Fruit fly (Drosophila melanogaster) whole organism, pupa: Measurements from ENCODE around the gene CG7271.

ENCODE experiments used
- CG10348 ChIP-seq: fragments of 200-800 bp; sonication (Bioruptor generic); IDR thresholded peaks from 2 replicates; pipeline ENCODE4 v1.3.6; 2022; ENCODE audit warnings: missing biosample characterization, missing genetic modification characterization
- CG12605 ChIP-seq: fragments of 200-800 bp; sonication (Bioruptor generic); IDR thresholded peaks from 2 replicates; pipeline ENCODE4 v1.3.6; 2022; ENCODE audit warnings: missing biosample characterization, missing genetic modification characterization
- CG13204 ChIP-seq: fragments of 200-800 bp; sonication (Bioruptor generic); optimal IDR thresholded peaks from 2 replicates; lab custom pipeline; 2018; ENCODE audit warnings: missing biosample characterization, mild to moderate bottlenecking, missing genetic modification characterization, moderate library complexity
- CG14655 ChIP-seq: fragments of 200-800 bp; sonication (Bioruptor generic); optimal IDR thresholded peaks from 3 replicates; lab custom pipeline; 2017; ENCODE audit warnings: mild to moderate bottlenecking, missing biosample characterization, missing genetic modification reagents, missing genetic modification characterization
- CG15710 ChIP-seq: fragments of 200-800 bp; sonication (Bioruptor generic); optimal IDR thresholded peaks from 2 replicates; lab custom pipeline; 2018; ENCODE audit warnings: missing biosample characterization, mild to moderate bottlenecking, missing genetic modification characterization, moderate library complexity
- CG17806 ChIP-seq: fragments of 200-800 bp; sonication (Bioruptor generic); optimal IDR thresholded peaks from 2 replicates; lab custom pipeline; 2018; ENCODE audit warnings: missing biosample characterization, mild to moderate bottlenecking, missing genetic modification characterization, moderate library complexity
- CG32121 ChIP-seq: fragments of 200-800 bp; sonication (Bioruptor generic); IDR thresholded peaks from 2 replicates; pipeline ENCODE4 v1.3.6; 2022; ENCODE audit warnings: missing biosample characterization, missing genetic modification characterization
- CG34367 ChIP-seq: fragments of 200-800 bp; sonication (Bioruptor generic); optimal IDR thresholded peaks from 2 replicates; lab custom pipeline; 2018; ENCODE audit warnings: missing biosample characterization, mild to moderate bottlenecking, missing genetic modification characterization
- CG4496 ChIP-seq: fragments of 200-800 bp; sonication (Bioruptor generic); IDR thresholded peaks from 3 replicates; pipeline ENCODE4 v1.3.6; 2022; ENCODE audit warnings: missing biosample characterization, missing genetic modification characterization
- CG8159 ChIP-seq: fragments of 200-800 bp; sonication (Bioruptor generic); optimal IDR thresholded peaks from 3 replicates; lab custom pipeline; 2018; ENCODE audit warnings: missing biosample characterization, mild to moderate bottlenecking, missing genetic modification characterization, moderate library complexity
- CG8301 ChIP-seq: fragments of 200-800 bp; sonication (Bioruptor generic); optimal IDR thresholded peaks from 2 replicates; lab custom pipeline; 2018; ENCODE audit warnings: missing biosample characterization, mild to moderate bottlenecking, missing genetic modification characterization
- CG9948 ChIP-seq: fragments of 200-800 bp; sonication (Bioruptor generic); optimal IDR thresholded peaks from 2 replicates; lab custom pipeline; 2018; ENCODE audit warnings: missing biosample characterization, mild to moderate bottlenecking, missing genetic modification characterization, moderate library complexity
- D1 ChIP-seq: fragments of 200-800 bp; sonication (Bioruptor generic); optimal IDR thresholded peaks from 2 replicates; lab custom pipeline; 2018; ENCODE audit warnings: missing biosample characterization, mild to moderate bottlenecking, missing genetic modification characterization, moderate library complexity
- EcR ChIP-seq: fragments of 200-800 bp; sonication (Bioruptor generic); optimal IDR thresholded peaks from 3 replicates; lab custom pipeline; 2019; ENCODE audit warnings: missing biosample characterization, missing genetic modification characterization, mild to moderate bottlenecking, moderate library complexity, missing genetic modification reagents
- Ets98B ChIP-seq: fragments of 200-800 bp; sonication (Bioruptor generic); IDR thresholded peaks from 2 replicates; pipeline ENCODE4 v1.3.6; 2022; ENCODE audit warnings: missing biosample characterization, missing genetic modification characterization
- Pif1A ChIP-seq: fragments of 200-800 bp; sonication (Bioruptor generic); optimal IDR thresholded peaks from 3 replicates; lab custom pipeline; 2016; ENCODE audit warnings: missing biosample characterization, missing genetic modification characterization
- Pif1B ChIP-seq: fragments of 200-800 bp; sonication (Bioruptor generic); optimal IDR thresholded peaks from 3 replicates; lab custom pipeline; 2016; ENCODE audit warnings: missing biosample characterization, missing genetic modification characterization
- Snoo ChIP-seq: fragments of 200-800 bp; sonication (Bioruptor generic); optimal IDR thresholded peaks from 3 replicates; lab custom pipeline; 2017; ENCODE audit warnings: missing biosample characterization, mild to moderate bottlenecking, missing genetic modification characterization, inconsistent platforms
- fd96Ca ChIP-seq: fragments of 200-800 bp; sonication (Bioruptor generic); IDR thresholded peaks from 3 replicates; pipeline ENCODE4 v1.3.6; 2022; ENCODE audit warnings: missing biosample characterization, missing genetic modification characterization
- gl ChIP-seq: fragments of 200-800 bp; sonication (Bioruptor generic); optimal IDR thresholded peaks from 2 replicates; lab custom pipeline; 2018; ENCODE audit warnings: missing biosample characterization, mild to moderate bottlenecking, missing genetic modification characterization
- rn ChIP-seq: fragments of 200-800 bp; sonication (Bioruptor generic); IDR thresholded peaks from 2 replicates; pipeline ENCODE4 v1.3.6; 2022; ENCODE audit warnings: missing biosample characterization, missing genetic modification characterization

CG7271 gene

DNA sequence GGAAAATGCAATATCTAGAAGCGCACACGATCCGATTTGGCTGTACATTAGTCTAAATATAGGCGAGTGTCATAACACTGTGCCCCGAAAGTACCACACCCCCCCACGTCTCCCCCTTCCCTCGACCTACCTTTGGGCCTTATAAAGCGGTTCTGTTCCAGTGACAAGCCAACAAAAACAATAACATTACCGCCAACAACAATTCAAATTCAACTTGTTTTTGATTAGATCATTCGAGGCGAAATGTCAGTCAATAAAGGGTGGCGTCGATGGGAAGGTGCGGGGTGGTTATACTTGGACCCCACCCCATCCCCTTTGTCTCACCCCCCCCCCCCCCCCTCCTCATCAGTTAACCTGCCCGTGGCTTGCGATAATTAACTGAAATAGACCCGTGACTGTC is 44.5 kb downstream of the CG7271 start:
- TF ChIP-seq CG9948 (tag; lab: Kevin White, UChicago) (no peak), Pif1B (GFP tag; lab: Kevin White, UChicago) (no peak), CG17806 (no peak), CG10348 (GFP tag; lab: Robert Waterston, UW) (no peak), CG8159 (tag; lab: Kevin White, UChicago) (no peak), rn (GFP tag; lab: Robert Waterston, UW) (no peak), Ets98B (GFP tag; lab: Robert Waterston, UW) (no peak), CG34367 (tag; lab: Kevin White, UChicago) (no peak), fd96Ca (no peak), D1 (tag; lab: Kevin White, UChicago) (no peak), Pif1A (GFP tag; lab: Kevin White, UChicago) (no peak), CG15710 (no peak), CG13204 (GFP tag; lab: Kevin White, UChicago) (no peak), CG4496 (GFP tag; lab: Robert Waterston, UW) (no peak), CG32121 (GFP tag; lab: Robert Waterston, UW) (no peak), Snoo (tag; lab: Kevin White, UChicago) (no peak), EcR (GFP tag; lab: Kevin White, UChicago) (no peak), CG12605 (GFP tag; lab: Robert Waterston, UW) (no peak)

dm6 chr3L:18634792-18635471 is 46.4 kb downstream of the CG7271 start:
- TF ChIP-seq CG32121 (GFP tag; lab: Robert Waterston, UW) = no peak
- no peak for TF ChIP-seq CG34367 (tag; lab: Kevin White, UChicago)

DNA sequence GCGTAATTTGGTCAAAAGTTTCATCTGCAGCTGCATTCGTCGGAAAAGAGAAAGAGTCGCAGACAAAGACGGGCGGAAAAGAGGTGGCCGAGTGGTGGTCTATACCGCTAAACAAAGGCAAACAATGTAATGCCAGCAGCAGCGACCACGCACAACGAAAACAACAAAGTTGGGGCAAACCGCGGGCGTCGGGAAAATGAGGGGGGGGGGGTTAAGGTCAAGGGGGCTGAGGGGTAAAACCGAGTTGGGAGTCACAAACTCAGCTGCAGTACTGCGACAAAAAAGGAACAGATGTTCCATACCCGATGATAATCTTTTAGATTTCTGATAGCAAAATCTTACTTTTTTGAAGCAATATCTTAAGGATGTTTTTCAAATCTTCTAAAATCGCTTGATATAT is 48.2 kb downstream of the CG7271 start:
- TF ChIP-seq fd96Ca (no peak), Pif1B (GFP tag; lab: Kevin White, UChicago) (no peak), CG15710 (no peak), rn (GFP tag; lab: Robert Waterston, UW) (no peak), gl (tag; lab: Kevin White, UChicago) (no peak), CG8159 (tag; lab: Kevin White, UChicago) (no peak), CG4496 (GFP tag; lab: Robert Waterston, UW) (no peak), Ets98B (GFP tag; lab: Robert Waterston, UW) (no peak), CG32121 (GFP tag; lab: Robert Waterston, UW) (no peak), CG13204 (GFP tag; lab: Kevin White, UChicago) (no peak), CG17806 (no peak)

- no peak for TF ChIP-seq CG9948 (tag; lab: Kevin White, UChicago)
- no peak for TF ChIP-seq Pif1A (GFP tag; lab: Kevin White, UChicago)
- TF ChIP-seq CG34367 (tag; lab: Kevin White, UChicago) = no peak
- no peak for TF ChIP-seq D1 (tag; lab: Kevin White, UChicago)
These were observed 48.8 kb downstream of the CG7271 start for dm6 chr3L:18637348-18637747.

DNA sequence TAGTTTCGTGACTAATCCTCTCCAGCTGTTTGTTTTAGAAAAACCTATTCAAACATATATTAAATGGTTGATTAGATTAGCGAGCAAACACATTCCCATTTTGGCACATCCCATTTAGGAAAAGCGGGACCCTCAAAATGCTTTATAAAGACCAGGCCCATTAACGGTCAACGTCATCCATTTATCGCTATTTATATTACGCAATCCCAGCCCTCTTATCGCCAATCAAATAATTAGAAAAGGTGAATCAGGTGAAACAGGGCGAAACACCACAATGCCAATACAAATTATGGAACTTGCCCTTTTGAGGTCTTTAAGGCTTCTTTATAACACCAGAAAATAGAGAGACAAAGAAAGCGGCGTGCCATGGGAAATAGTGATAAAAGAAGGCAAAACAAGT is 49.5 kb downstream of the CG7271 start:
- TF ChIP-seq CG8159 (tag; lab: Kevin White, UChicago) = no peak
- TF ChIP-seq CG15710 = no peak
- TF ChIP-seq D1 (tag; lab: Kevin White, UChicago) = no peak
- no peak for TF ChIP-seq CG4496 (GFP tag; lab: Robert Waterston, UW)
- no peak for TF ChIP-seq gl (tag; lab: Kevin White, UChicago)

DNA sequence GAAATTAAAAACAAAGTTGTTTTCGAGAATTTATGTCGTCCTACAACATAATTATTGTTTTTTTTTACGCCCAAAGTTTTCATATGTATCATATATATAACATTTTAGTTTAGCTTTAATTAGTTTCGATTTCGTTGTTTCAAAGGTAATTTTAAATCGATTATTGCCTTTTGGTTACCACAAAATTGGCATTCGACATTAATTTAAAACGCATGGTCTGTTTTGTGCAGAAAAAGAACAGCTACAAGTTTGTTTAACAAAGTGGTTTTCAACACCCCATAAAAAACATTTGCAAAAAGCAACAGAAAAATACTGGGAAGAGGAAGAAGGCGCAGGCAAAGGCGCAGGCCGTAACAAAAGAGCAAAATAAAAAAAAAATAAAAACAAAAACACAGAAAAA is 49.9 kb downstream of the CG7271 start:
- TF ChIP-seq Pif1A (GFP tag; lab: Kevin White, UChicago) (peak; percentile 13), CG10348 (GFP tag; lab: Robert Waterston, UW) (no peak), CG14655 (GFP tag; lab: Kevin White, UChicago) (peak; percentile 53), Ets98B (GFP tag; lab: Robert Waterston, UW) (no peak), CG8159 (tag; lab: Kevin White, UChicago) (peak; percentile 1), CG8301 (tag; lab: Kevin White, UChicago) (peak; percentile 45)
